Worm (Caenorhabditis elegans): ENCODE data around the gene F32D1.8.

- no peak for TF ChIP-seq nhr-232 (tag; optimal IDR thresholded peaks at IDR 0.05)
- no peak for TF ChIP-seq ama-1 (optimal IDR thresholded peaks at IDR 0.05)
- no peak for TF ChIP-seq hlh-30 (tag; optimal IDR thresholded peaks at IDR 0.05; ENCODE audit: insufficient read depth)
- no peak for TF ChIP-seq pha-2 (tag; optimal IDR thresholded peaks at IDR 0.05)
These were observed 16.0 kb downstream of the F32D1.8 start, which contains the start of gene F32D1.3 for ce11 chrV:4361505-4361904.
